Worm (Caenorhabditis elegans) whole organism, L1 larva: Measurements from ENCODE around the gene K07D4.5.

Experiments used
- C04F5.9 ChIP-seq: sonication (generic microtip); optimal IDR thresholded peaks from 2 replicates; lab custom pipeline; 2016; ENCODE audit warnings: missing genetic modification characterization, missing compliant biosample characterization
- blmp-1 ChIP-seq: fragments of 150-350 bp; optimal IDR thresholded peaks from 2 replicates; lab custom pipeline; 2014; ENCODE audit warnings: missing biosample characterization, missing genetic modification characterization
- ceh-90 ChIP-seq: sonication (generic microtip); optimal IDR thresholded peaks from 2 replicates; lab custom pipeline; 2016; ENCODE audit warnings: missing genetic modification characterization, missing compliant biosample characterization
- efl-1 ChIP-seq, 4 experiments: fragments of 150-350 bp; optimal IDR thresholded peaks in 3 of 4; peaks in 1 of 4; 1 replicate in 1 of 4; 2 replicates in 3 of 4; lab custom pipeline; 2014; ENCODE audit warnings: missing biosample characterization in 2 of 4, missing genetic modification characterization in 2 of 4, missing genetic modification reagents in 2 of 4
- fkh-10 ChIP-seq: sonication (generic microtip); optimal IDR thresholded peaks from 2 replicates; lab custom pipeline; 2017; ENCODE audit warnings: missing biosample characterization, missing genetic modification reagents, missing genetic modification characterization
- nhr-28 ChIP-seq: fragments of 150-350 bp; optimal IDR thresholded peaks from 2 replicates; lab custom pipeline; 2014; ENCODE audit warnings: missing biosample characterization, missing genetic modification characterization
- unc-130 ChIP-seq: fragments of 150-350 bp; optimal IDR thresholded peaks from 2 replicates; lab custom pipeline; 2017; ENCODE audit warnings: missing biosample characterization, missing genetic modification characterization, inconsistent platforms
- unc-62 ChIP-seq: fragments of 150-350 bp; optimal IDR thresholded peaks from 2 replicates; lab custom pipeline; 2014; ENCODE audit warnings: missing biosample characterization, missing genetic modification reagents, missing genetic modification characterization
- ztf-11 ChIP-seq, 2 experiments: sonication (generic microtip); optimal IDR thresholded peaks; 2 replicates each; lab custom pipeline; 2016 to 2017; ENCODE audit warnings: missing genetic modification characterization in 2 of 2, missing biosample characterization in 1 of 2, missing compliant biosample characterization in 1 of 2

DNA sequence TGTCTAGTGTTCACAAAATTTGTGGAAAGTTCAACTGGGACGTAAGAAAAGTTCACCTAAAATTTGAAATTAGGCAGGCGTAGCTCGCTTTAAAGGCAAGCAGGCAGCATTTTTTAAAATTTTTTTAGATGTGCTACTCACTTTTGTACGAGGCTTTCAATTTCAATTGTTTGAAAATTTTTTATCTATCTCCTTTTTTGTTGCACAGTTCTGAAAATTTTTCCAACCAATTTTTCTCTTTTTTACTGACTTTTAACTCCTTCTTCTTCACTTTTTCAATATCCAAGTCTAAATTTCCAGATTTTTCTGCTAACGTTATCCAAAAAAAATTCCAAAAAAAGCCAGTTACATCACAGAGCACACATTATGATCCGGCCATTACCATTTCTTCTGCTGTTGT, 41.9 kb upstream of the K07D4.5 start, which contains the start of gene W06A11.1:
- TF ChIP-seq blmp-1 (tag; lab: Kevin White, UChicago) = no peak
- no peak for TF ChIP-seq ztf-11 (tag; optimal IDR thresholded peaks at IDR 0.05; lab: Kevin White, UChicago)
- no peak for TF ChIP-seq efl-1 (optimal IDR thresholded peaks at IDR 0.05; lab: Kevin White, UChicago)
- TF ChIP-seq efl-1 (GFP tag; optimal IDR thresholded peaks at IDR 0.05 in 1 of 2; lab: Kevin White, UChicago) = no peak
- TF ChIP-seq ceh-90 (tag; lab: Kevin White, UChicago) = no peak
- no peak for TF ChIP-seq C04F5.9 (tag; lab: Kevin White, UChicago)
- TF ChIP-seq unc-130 (tag; lab: Kevin White, UChicago) = no peak
- no peak for TF ChIP-seq nhr-28 (tag; lab: Kevin White, UChicago)
- no peak for TF ChIP-seq fkh-10 (GFP tag; lab: Kevin White, UChicago)
- TF ChIP-seq unc-62 = no peak
